Worm (Caenorhabditis elegans): ENCODE measurements around the gene F56C3.10.

DNA sequence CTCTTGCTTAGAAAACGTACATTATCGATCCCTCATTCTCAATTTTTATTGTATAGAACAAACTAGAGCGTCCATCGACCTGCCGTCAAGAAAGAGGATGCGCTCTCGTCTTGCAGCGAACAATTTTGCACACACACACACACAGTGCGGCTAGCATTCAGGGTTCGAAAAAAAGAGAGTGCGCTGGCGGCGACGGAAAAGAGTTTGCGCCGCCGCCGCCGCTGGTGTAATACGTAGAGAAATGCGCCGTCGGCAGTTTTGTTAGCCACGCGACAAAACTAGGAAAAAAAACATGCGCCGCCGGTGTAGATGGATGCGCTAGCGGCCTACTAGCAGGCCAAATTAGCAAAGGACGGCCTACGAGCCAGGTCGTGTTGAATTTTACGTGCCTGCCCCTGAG lies 2.1 kb upstream of the F56C3.10 start:
- TF ChIP-seq ama-1 (optimal IDR thresholded peaks at IDR 0.05) (no peak), unc-62 (GFP tag; optimal IDR thresholded peaks at IDR 0.05) (no peak), mef-2 (tag; optimal IDR thresholded peaks at IDR 0.05) (no peak), tlp-1 (tag; optimal IDR thresholded peaks at IDR 0.05) (no peak), nhr-90 (tag; optimal IDR thresholded peaks at IDR 0.05; ENCODE audit: poor library complexity) (no peak), dpl-1 (GFP tag; optimal IDR thresholded peaks at IDR 0.05) (no peak), nhr-12 (tag; optimal IDR thresholded peaks at IDR 0.05) (no peak), nhr-76 (tag; optimal IDR thresholded peaks at IDR 0.05) (no peak), fkh-10 (GFP tag; optimal IDR thresholded peaks at IDR 0.05) (no peak), lin-13 (GFP tag; optimal IDR thresholded peaks at IDR 0.05) (no peak), pqm-1 (tag; optimal IDR thresholded peaks at IDR 0.05) (no peak)

All from whole organism, L1 larva.